Worm (Caenorhabditis elegans) whole organism, young adult: ENCODE data around the gene mat-2.

Source experiments
- D2030.7 ChIP-seq: fragments of 200-800 bp; sonication (Bioruptor generic); IDR thresholded peaks from 2 replicates; pipeline ENCODE4 v1.3.6; 2022; ENCODE audit warnings: missing genetic modification reagents, missing genetic modification characterization, missing compliant biosample characterization
- F10E7.11 ChIP-seq: sonication (generic microtip); optimal IDR thresholded peaks from 2 replicates; lab custom pipeline; 2017; ENCODE audit warnings: mild to moderate bottlenecking, missing genetic modification characterization, moderate library complexity, missing compliant biosample characterization
- F37B4.10 ChIP-seq: fragments of 200-800 bp; sonication (Bioruptor generic); IDR thresholded peaks from 2 replicates; pipeline ENCODE4 v1.3.6; 2022; ENCODE audit warnings: missing genetic modification characterization, missing compliant biosample characterization
- F39B2.1 ChIP-seq: fragments of 200-800 bp; sonication (Bioruptor generic); IDR thresholded peaks from 2 replicates; pipeline ENCODE4 v1.3.6; 2022; ENCODE audit warnings: missing genetic modification reagents, missing genetic modification characterization, missing compliant biosample characterization
- F52B5.7 ChIP-seq: sonication (generic microtip); optimal IDR thresholded peaks from 2 replicates; lab custom pipeline; 2016; ENCODE audit warnings: mild to moderate bottlenecking, missing genetic modification characterization, missing compliant biosample characterization
- F57A8.1 ChIP-seq: fragments of 200-800 bp; sonication (Bioruptor generic); optimal IDR thresholded peaks from 2 replicates; lab custom pipeline; 2018; ENCODE audit warnings: mild to moderate bottlenecking, missing genetic modification characterization, moderate library complexity, missing compliant biosample characterization
- F57C9.4 ChIP-seq: sonication (generic microtip); optimal IDR thresholded peaks from 2 replicates; lab custom pipeline; 2017; ENCODE audit warnings: mild to moderate bottlenecking, missing genetic modification characterization, missing compliant biosample characterization
- K11D2.4 ChIP-seq: fragments of 200-800 bp; sonication (Bioruptor generic); IDR thresholded peaks from 2 replicates; pipeline ENCODE4 v1.3.6; 2022; ENCODE audit warnings: missing genetic modification reagents, missing genetic modification characterization, missing compliant biosample characterization
- T26A5.8 ChIP-seq: sonication (generic microtip); optimal IDR thresholded peaks from 2 replicates; lab custom pipeline; 2016; ENCODE audit warnings: missing genetic modification characterization, missing compliant biosample characterization
- Y56A3A.18 ChIP-seq: fragments of 200-800 bp; sonication (Bioruptor generic); IDR thresholded peaks from 2 replicates; pipeline ENCODE4 v1.3.6; 2022; ENCODE audit warnings: missing genetic modification reagents, missing genetic modification characterization, missing compliant biosample characterization
- Y79H2A.3 ChIP-seq: fragments of 200-800 bp; sonication (Bioruptor generic); conservative IDR thresholded peaks from 2 replicates; pipeline ENCODE4 v1.3.6; 2022; ENCODE audit warnings: missing genetic modification reagents, missing genetic modification characterization, missing compliant biosample characterization
- Y95B8A.8 ChIP-seq: fragments of 200-800 bp; sonication (Bioruptor generic); IDR thresholded peaks from 2 replicates; pipeline ENCODE4 v1.3.6; 2022; ENCODE audit warnings: missing genetic modification reagents, missing genetic modification characterization, missing compliant biosample characterization
- akir-1 ChIP-seq: fragments of 200-800 bp; sonication (Bioruptor generic); optimal IDR thresholded peaks from 2 replicates; lab custom pipeline; 2018; ENCODE audit warnings: mild to moderate bottlenecking, missing genetic modification characterization, moderate library complexity, missing compliant biosample characterization
- aptf-2 ChIP-seq: fragments of 200-800 bp; sonication (Bioruptor generic); conservative IDR thresholded peaks from 2 replicates; pipeline ENCODE4 v1.3.6; 2022; ENCODE audit warnings: missing genetic modification reagents, missing genetic modification characterization, missing compliant biosample characterization
- attf-6 ChIP-seq: fragments of 200-800 bp; sonication (Bioruptor generic); IDR thresholded peaks from 2 replicates; pipeline ENCODE4 v1.3.6; 2022; ENCODE audit warnings: missing genetic modification reagents, missing genetic modification characterization, missing compliant biosample characterization
- cebp-1 ChIP-seq, 2 experiments: fragments of 200-800 bp in 1 of 2; sonication (Bioruptor generic) in 1 of 2; sonication (generic microtip) in 1 of 2; IDR thresholded peaks in 1 of 2; optimal IDR thresholded peaks in 1 of 2; 2 replicates each; pipeline versions ENCODE4 v1.3.6 to Lab custom; 2017 to 2022; ENCODE audit warnings: missing compliant biosample characterization in 2 of 2, missing genetic modification characterization in 2 of 2, mild to moderate bottlenecking in 1 of 2, missing genetic modification reagents in 1 of 2, moderate library complexity in 1 of 2
- ceh-100 ChIP-seq: fragments of 200-800 bp; sonication (Bioruptor generic); IDR thresholded peaks from 2 replicates; pipeline ENCODE4 v1.3.6; 2022; ENCODE audit warnings: missing genetic modification reagents, missing genetic modification characterization, missing compliant biosample characterization
- ceh-27 ChIP-seq: fragments of 200-800 bp; sonication (Bioruptor generic); optimal IDR thresholded peaks from 2 replicates; lab custom pipeline; 2018; ENCODE audit warnings: mild to moderate bottlenecking, missing genetic modification characterization, moderate library complexity, missing compliant biosample characterization
- ceh-79 ChIP-seq: sonication (generic microtip); optimal IDR thresholded peaks from 2 replicates; lab custom pipeline; 2017; ENCODE audit warnings: mild to moderate bottlenecking, missing genetic modification characterization, missing compliant biosample characterization
- dox-1 ChIP-seq: fragments of 200-800 bp; sonication (Bioruptor generic); IDR thresholded peaks from 2 replicates; pipeline ENCODE4 v1.3.6; 2022; ENCODE audit warnings: missing genetic modification reagents, missing genetic modification characterization, missing compliant biosample characterization
- dpff-1 ChIP-seq: sonication (generic microtip); optimal IDR thresholded peaks from 2 replicates; lab custom pipeline; 2017; ENCODE audit warnings: mild to moderate bottlenecking, missing genetic modification characterization, missing compliant biosample characterization
- efl-1 ChIP-seq: fragments of 150-350 bp; optimal IDR thresholded peaks from 2 replicates; lab custom pipeline; 2014; ENCODE audit warnings: missing biosample characterization, missing genetic modification reagents, missing genetic modification characterization
- egl-44 ChIP-seq: fragments of 200-800 bp; sonication (Bioruptor generic); IDR thresholded peaks from 2 replicates; pipeline ENCODE4 v1.3.6; 2022; ENCODE audit warnings: missing genetic modification reagents, missing genetic modification characterization, missing compliant biosample characterization
- hlh-12 ChIP-seq: sonication (generic microtip); optimal IDR thresholded peaks from 2 replicates; lab custom pipeline; 2016; ENCODE audit warnings: missing genetic modification characterization, missing compliant biosample characterization
- hlh-26 ChIP-seq: fragments of 200-800 bp; sonication (Bioruptor generic); conservative IDR thresholded peaks from 2 replicates; pipeline ENCODE4 v1.3.6; 2022; ENCODE audit warnings: missing genetic modification reagents, missing genetic modification characterization, missing compliant biosample characterization
- lin-26 ChIP-seq: fragments of 200-800 bp; sonication (Bioruptor generic); IDR thresholded peaks from 2 replicates; pipeline ENCODE4 v1.3.6; 2022; ENCODE audit warnings: missing genetic modification reagents, missing genetic modification characterization, missing compliant biosample characterization
- lin-35 ChIP-seq, 3 experiments: fragments of 150-350 bp in 2 of 3; sonication (generic microtip) in 1 of 3; optimal IDR thresholded peaks; 2 replicates each; lab custom pipeline; 2014 to 2018; ENCODE audit warnings: missing biosample characterization in 3 of 3, missing genetic modification characterization in 3 of 3, missing genetic modification reagents in 3 of 3
- lin-54 ChIP-seq: fragments of 200-800 bp; sonication (Bioruptor generic); optimal IDR thresholded peaks from 2 replicates; lab custom pipeline; 2018; ENCODE audit warnings: mild to moderate bottlenecking, missing genetic modification characterization, missing compliant biosample characterization
- lsl-1 ChIP-seq: fragments of 200-800 bp; sonication (Bioruptor generic); optimal IDR thresholded peaks from 2 replicates; lab custom pipeline; 2018; ENCODE audit warnings: mild to moderate bottlenecking, missing genetic modification characterization, moderate library complexity, missing compliant biosample characterization
- madf-3 ChIP-seq: fragments of 200-800 bp; sonication (Bioruptor generic); IDR thresholded peaks from 2 replicates; pipeline ENCODE4 v1.3.6; 2022; ENCODE audit warnings: missing genetic modification reagents, missing genetic modification characterization, missing compliant biosample characterization
- madf-6 ChIP-seq: fragments of 200-800 bp; sonication (Bioruptor generic); IDR thresholded peaks from 2 replicates; pipeline ENCODE4 v1.3.6; 2022; ENCODE audit warnings: missing genetic modification reagents, missing genetic modification characterization, missing compliant biosample characterization
- madf-8 ChIP-seq: fragments of 200-800 bp; sonication (Bioruptor generic); conservative IDR thresholded peaks from 2 replicates; pipeline ENCODE4 v1.3.6; 2022; ENCODE audit warnings: missing genetic modification reagents, missing genetic modification characterization, missing compliant biosample characterization
- mcd-1 ChIP-seq: fragments of 200-800 bp; sonication (Bioruptor generic); IDR thresholded peaks from 2 replicates; pipeline ENCODE4 v1.3.6; 2022; ENCODE audit warnings: missing genetic modification reagents, missing genetic modification characterization, missing compliant biosample characterization
- mxl-1 ChIP-seq: sonication (generic microtip); optimal IDR thresholded peaks from 2 replicates; lab custom pipeline; 2016; ENCODE audit warnings: missing genetic modification characterization, missing compliant biosample characterization
- rpc-1 ChIP-seq, 2 experiments: fragments of 150-350 bp in 1 of 2; sonication (generic microtip) in 1 of 2; optimal IDR thresholded peaks; 2 replicates each; lab custom pipeline; 2014 to 2018; ENCODE audit warnings: missing biosample characterization in 1 of 2, missing genetic modification characterization in 1 of 2, missing genetic modification reagents in 1 of 2, missing genotype in 1 of 2
- sptf-2 ChIP-seq: fragments of 200-800 bp; sonication (Bioruptor generic); optimal IDR thresholded peaks from 2 replicates; lab custom pipeline; 2018; ENCODE audit warnings: mild to moderate bottlenecking, missing genetic modification characterization, missing compliant biosample characterization
- tbp1 ChIP-seq: fragments of 200-800 bp; sonication (Bioruptor generic); optimal IDR thresholded peaks from 2 replicates; lab custom pipeline; 2018; ENCODE audit warnings: mild to moderate bottlenecking, missing genetic modification characterization, missing compliant biosample characterization
- tlf-1 ChIP-seq: fragments of 200-800 bp; sonication (Bioruptor generic); optimal IDR thresholded peaks from 2 replicates; lab custom pipeline; 2018; ENCODE audit warnings: mild to moderate bottlenecking, missing genetic modification characterization, missing compliant biosample characterization
- zim-3 ChIP-seq: sonication (generic microtip); optimal IDR thresholded peaks from 2 replicates; lab custom pipeline; 2017; ENCODE audit warnings: mild to moderate bottlenecking, missing genetic modification characterization, moderate library complexity, missing compliant biosample characterization
- ztf-22 ChIP-seq: fragments of 200-800 bp; sonication (Bioruptor generic); optimal IDR thresholded peaks from 2 replicates; lab custom pipeline; 2018; ENCODE audit warnings: mild to moderate bottlenecking, missing genetic modification characterization, moderate library complexity, missing compliant biosample characterization
- ztf-3 ChIP-seq: fragments of 200-800 bp; sonication (Bioruptor generic); optimal IDR thresholded peaks from 2 replicates; lab custom pipeline; 2018; ENCODE audit warnings: mild to moderate bottlenecking, missing genetic modification characterization, missing compliant biosample characterization
- ztf-6 ChIP-seq: fragments of 200-800 bp; sonication (Bioruptor generic); IDR thresholded peaks from 2 replicates; pipeline ENCODE4 v1.3.6; 2022; ENCODE audit warnings: missing genetic modification reagents, missing genetic modification characterization, missing compliant biosample characterization

mat-2 gene

DNA sequence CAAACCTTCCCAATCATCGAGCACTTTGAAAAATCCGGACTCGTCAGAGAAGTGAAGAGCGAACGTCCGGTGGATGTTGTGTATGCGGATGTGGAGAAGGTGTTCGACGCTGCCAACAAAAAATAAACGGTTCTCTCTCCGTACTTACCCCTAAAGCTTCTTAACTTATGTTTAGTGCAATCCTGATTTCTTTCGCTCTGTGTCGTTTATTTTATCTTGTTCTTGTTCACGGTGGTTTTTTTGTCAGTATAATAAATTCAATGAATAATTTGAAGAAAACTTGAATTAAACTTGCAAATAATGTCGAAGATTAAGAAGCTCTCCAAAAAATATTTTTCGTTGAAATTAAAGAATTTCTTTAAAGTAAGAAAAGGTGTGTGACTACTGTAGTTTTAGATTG lies 16.5 kb downstream of the mat-2 start, which contains the start of gene F40F8.3:
Gene F40F8.3, plus strand, starts transcription at position 301 of the 400 bp plus-strand sequence.
- no peak for TF ChIP-seq lin-35 (GFP tag; optimal IDR thresholded peaks at IDR 0.05; lab: Kevin White, UChicago)
- no peak for TF ChIP-seq ztf-22 (GFP tag; lab: Kevin White, UChicago)
- TF ChIP-seq F52B5.7, result no peak
- TF ChIP-seq dpff-1 (tag; lab: Kevin White, UChicago), result no peak
- no peak for TF ChIP-seq F57C9.4 (tag; lab: Kevin White, UChicago)
- no peak for TF ChIP-seq madf-3 (GFP tag; lab: Robert Waterston, UW)
- no peak for TF ChIP-seq sptf-2 (GFP tag; lab: Kevin White, UChicago)
- no peak for TF ChIP-seq lin-26 (GFP tag; lab: Robert Waterston, UW)
- no peak for TF ChIP-seq Y79H2A.3 (GFP tag; lab: Robert Waterston, UW)
- TF ChIP-seq zim-3, result no peak
- TF ChIP-seq, all 124 proteins: peak for 0

DNA sequence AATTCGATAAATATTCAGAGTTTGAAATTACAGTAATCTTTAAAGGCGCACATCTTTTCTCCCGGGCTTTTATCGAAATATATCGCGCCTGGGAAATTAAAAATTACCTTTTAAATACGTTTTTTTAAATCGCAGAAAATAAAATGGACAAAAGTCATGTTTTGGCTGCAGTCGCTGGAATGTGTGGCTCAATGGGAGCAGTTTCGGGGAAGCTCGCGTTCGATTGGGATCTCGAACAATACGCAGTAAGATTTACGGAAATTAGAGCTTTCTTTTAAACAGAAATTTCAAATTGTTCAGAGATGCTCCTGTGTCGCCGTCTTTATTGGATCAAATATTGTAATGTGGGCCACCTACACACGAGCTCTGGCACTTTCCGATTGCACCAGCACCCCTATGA lies 17.0 kb downstream of the mat-2 start, which contains the start of gene F40F8.12:
Gene F40F8.12, plus strand, starts transcription at position 301 of the 400 bp plus-strand sequence.
- TF ChIP-seq ceh-27, result no peak
- peak; percentile 45 for TF ChIP-seq madf-8
- TF ChIP-seq lsl-1, result peak; percentile 54
- no peak for TF ChIP-seq akir-1 (GFP tag; lab: Kevin White, UChicago)
- no peak for TF ChIP-seq ztf-22 (GFP tag; lab: Kevin White, UChicago)
- no peak for TF ChIP-seq mxl-1 (tag; lab: Kevin White, UChicago)
- TF ChIP-seq egl-44 (GFP tag; lab: Robert Waterston, UW), result no peak
- TF ChIP-seq D2030.7, result no peak
- TF ChIP-seq T26A5.8 (tag; lab: Kevin White, UChicago), result no peak
- TF ChIP-seq F57A8.1, result no peak
- TF ChIP-seq sptf-2 (GFP tag; lab: Kevin White, UChicago), result no peak
- TF ChIP-seq tbp1 (GFP tag; lab: Kevin White, UChicago), result no peak
- peak; percentile 42; the same call in 1 of the 2 replicates for TF ChIP-seq madf-6 (GFP tag; lab: Robert Waterston, UW)
- TF ChIP-seq F39B2.1 (GFP tag; lab: Robert Waterston, UW), result no peak
- TF ChIP-seq cebp-1 (GFP tag; IDR thresholded peaks at IDR 0.05; lab: Robert Waterston, UW), result no peak
- TF ChIP-seq cebp-1 (tag; optimal IDR thresholded peaks at IDR 0.05; lab: Kevin White, UChicago), result no peak
- no peak for TF ChIP-seq ceh-79 (tag; lab: Kevin White, UChicago)
- TF ChIP-seq, all 124 proteins: peak for 3

DNA sequence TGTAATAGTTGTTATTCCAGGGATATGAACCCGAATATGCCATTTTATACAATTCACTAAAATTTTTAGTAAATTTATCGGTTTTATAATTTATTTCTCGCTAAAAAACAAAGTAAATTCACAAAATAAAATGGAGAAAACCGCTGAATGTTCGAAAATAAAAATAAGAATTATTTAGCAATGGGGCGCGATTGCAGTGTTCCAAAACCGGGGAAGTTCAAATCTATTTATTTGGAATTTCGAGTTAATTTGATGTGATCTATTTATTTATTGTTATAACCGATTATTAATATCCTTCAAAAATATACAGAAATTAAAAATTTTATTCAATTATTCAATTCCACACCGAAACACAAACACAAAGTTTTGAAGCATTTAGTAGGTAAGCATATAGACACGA lies 20.0 kb downstream of the mat-2 start, which contains the start of gene F40F8.11:
Gene F40F8.11, minus strand, starts transcription at position 49 of the 400 bp plus-strand sequence.
- TF ChIP-seq F10E7.11 (tag; lab: Kevin White, UChicago), result no peak
- TF ChIP-seq ceh-100, result no peak
- no peak for TF ChIP-seq rpc-1 (optimal IDR thresholded peaks at IDR 0.05; lab: Kevin White, UChicago)
- no peak for TF ChIP-seq rpc-1 (tag; optimal IDR thresholded peaks at IDR 0.05; lab: Kevin White, UChicago)
- TF ChIP-seq Y56A3A.18 (GFP tag; lab: Robert Waterston, UW), result no peak
- TF ChIP-seq ceh-27, result no peak
- no peak for TF ChIP-seq aptf-2 (GFP tag; lab: Robert Waterston, UW)
- TF ChIP-seq ztf-6 (GFP tag; lab: Robert Waterston, UW), result no peak
- peak; percentile 55 for TF ChIP-seq lin-54 (GFP tag; lab: Kevin White, UChicago)
- TF ChIP-seq lin-35 (GFP tag; optimal IDR thresholded peaks at IDR 0.05; lab: Kevin White, UChicago), result peak in 1 of 3 experiments; percentile 59
- no peak for TF ChIP-seq attf-6 (GFP tag; lab: Robert Waterston, UW)
- TF ChIP-seq F37B4.10, result no peak
- TF ChIP-seq hlh-12 (tag; lab: Kevin White, UChicago), result no peak
- TF ChIP-seq Y95B8A.8, result no peak
- TF ChIP-seq egl-44 (GFP tag; lab: Robert Waterston, UW), result no peak
- TF ChIP-seq ztf-3, result no peak
- peak; percentile 65 for TF ChIP-seq efl-1 (GFP tag; lab: Kevin White, UChicago)
- no peak for TF ChIP-seq tlf-1 (GFP tag; lab: Kevin White, UChicago)
- no peak for TF ChIP-seq hlh-26 (GFP tag; lab: Robert Waterston, UW)
- TF ChIP-seq K11D2.4 (GFP tag; lab: Robert Waterston, UW), result no peak
- TF ChIP-seq mcd-1, result peak; percentile 82
- no peak for TF ChIP-seq dox-1 (GFP tag; lab: Robert Waterston, UW)
